Worm (Caenorhabditis elegans): ENCODE results near the gene CC8.3.

The CC8.3 gene

ce11 chrIV:3661117-3661634, 19.1 kb upstream of the CC8.3 start:
- no peak for TF ChIP-seq ztf-29 (GFP tag; IDR thresholded peaks at IDR 0.05)

- TF ChIP-seq med-1 (GFP tag; optimal IDR thresholded peaks at IDR 0.05; ENCODE audit: insufficient read depth) = no peak
- TF ChIP-seq klf-2 (GFP tag; conservative IDR thresholded peaks at IDR 0.05) = no peak
- TF ChIP-seq cog-1 (tag; optimal IDR thresholded peaks at IDR 0.05) = no peak
- no peak for TF ChIP-seq ztf-23 (GFP tag; IDR thresholded peaks at IDR 0.05)
- no peak for TF ChIP-seq flt-1 (GFP tag; IDR thresholded peaks at IDR 0.05)
- TF ChIP-seq ref-1 (GFP tag; conservative IDR thresholded peaks at IDR 0.05) = no peak
- no peak for TF ChIP-seq T22C8.4 (GFP tag; IDR thresholded peaks at IDR 0.05)
- no peak for TF ChIP-seq ztf-29 (GFP tag; IDR thresholded peaks at IDR 0.05)
- TF ChIP-seq tab-1 (GFP tag; IDR thresholded peaks at IDR 0.05) = no peak
Measured at ce11 chrIV:3659951-3660350, 17.9 kb upstream of the CC8.3 start.

ce11 chrIV:3655896-3656295, 13.8 kb upstream of the CC8.3 start:
- TF ChIP-seq ztf-29 (GFP tag; IDR thresholded peaks at IDR 0.05) (no peak), flt-1 (GFP tag; IDR thresholded peaks at IDR 0.05) (no peak), tab-1 (GFP tag; IDR thresholded peaks at IDR 0.05) (no peak), klf-2 (GFP tag; conservative IDR thresholded peaks at IDR 0.05) (no peak), med-1 (GFP tag; optimal IDR thresholded peaks at IDR 0.05; ENCODE audit: insufficient read depth) (no peak), cog-1 (tag; optimal IDR thresholded peaks at IDR 0.05) (no peak), ztf-23 (GFP tag; IDR thresholded peaks at IDR 0.05) (no peak), T22C8.4 (GFP tag; IDR thresholded peaks at IDR 0.05) (no peak), ref-1 (GFP tag; conservative IDR thresholded peaks at IDR 0.05) (no peak)

- TF ChIP-seq ztf-23 (GFP tag; IDR thresholded peaks at IDR 0.05) = no peak
Measured at ce11 chrIV:3654823-3655222, 12.7 kb upstream of the CC8.3 start.

ce11 chrIV:3654214-3654613, 12.1 kb upstream of the CC8.3 start:
- no peak for TF ChIP-seq ref-1 (GFP tag; conservative IDR thresholded peaks at IDR 0.05)
- TF ChIP-seq ztf-29 (GFP tag; IDR thresholded peaks at IDR 0.05) = no peak
- no peak for TF ChIP-seq flt-1 (GFP tag; IDR thresholded peaks at IDR 0.05)
- TF ChIP-seq T22C8.4 (GFP tag; IDR thresholded peaks at IDR 0.05) = no peak
- no peak for TF ChIP-seq klf-2 (GFP tag; conservative IDR thresholded peaks at IDR 0.05)
- no peak for TF ChIP-seq ztf-23 (GFP tag; IDR thresholded peaks at IDR 0.05)
- TF ChIP-seq tab-1 (GFP tag; IDR thresholded peaks at IDR 0.05) = no peak
- TF ChIP-seq med-1 (GFP tag; optimal IDR thresholded peaks at IDR 0.05; ENCODE audit: insufficient read depth) = no peak
- TF ChIP-seq cog-1 (tag; optimal IDR thresholded peaks at IDR 0.05) = no peak

ce11 chrIV:3653420-3653823, 11.3 kb upstream of the CC8.3 start:
- TF ChIP-seq T22C8.4 (GFP tag; IDR thresholded peaks at IDR 0.05) (no peak), tab-1 (GFP tag; IDR thresholded peaks at IDR 0.05) (no peak), ref-1 (GFP tag; conservative IDR thresholded peaks at IDR 0.05) (no peak), cog-1 (tag; optimal IDR thresholded peaks at IDR 0.05) (no peak), ztf-29 (GFP tag; IDR thresholded peaks at IDR 0.05) (no peak), ztf-23 (GFP tag; IDR thresholded peaks at IDR 0.05) (no peak), klf-2 (GFP tag; conservative IDR thresholded peaks at IDR 0.05) (no peak), med-1 (GFP tag; optimal IDR thresholded peaks at IDR 0.05; ENCODE audit: insufficient read depth) (no peak), flt-1 (GFP tag; IDR thresholded peaks at IDR 0.05) (no peak)

ce11 chrIV:3652784-3653383, 10.8 kb upstream of the CC8.3 start:
- TF ChIP-seq tab-1 (GFP tag; IDR thresholded peaks at IDR 0.05) (no peak), ztf-23 (GFP tag; IDR thresholded peaks at IDR 0.05) (no peak), cog-1 (tag; optimal IDR thresholded peaks at IDR 0.05) (no peak), T22C8.4 (GFP tag; IDR thresholded peaks at IDR 0.05) (no peak), ztf-29 (GFP tag; IDR thresholded peaks at IDR 0.05) (no peak), flt-1 (GFP tag; IDR thresholded peaks at IDR 0.05) (no peak), ref-1 (GFP tag; conservative IDR thresholded peaks at IDR 0.05) (no peak)

- TF ChIP-seq flt-1 (GFP tag; IDR thresholded peaks at IDR 0.05) = no peak
- TF ChIP-seq cog-1 (tag; optimal IDR thresholded peaks at IDR 0.05) = no peak
- TF ChIP-seq ref-1 (GFP tag; conservative IDR thresholded peaks at IDR 0.05) = no peak
- TF ChIP-seq ztf-23 (GFP tag; IDR thresholded peaks at IDR 0.05) = no peak
- no peak for TF ChIP-seq med-1 (GFP tag; optimal IDR thresholded peaks at IDR 0.05; ENCODE audit: insufficient read depth)
- no peak for TF ChIP-seq tab-1 (GFP tag; IDR thresholded peaks at IDR 0.05)
- TF ChIP-seq T22C8.4 (GFP tag; IDR thresholded peaks at IDR 0.05) = no peak
- no peak for TF ChIP-seq ztf-29 (GFP tag; IDR thresholded peaks at IDR 0.05)
- TF ChIP-seq klf-2 (GFP tag; conservative IDR thresholded peaks at IDR 0.05) = no peak
Measured at ce11 chrIV:3652223-3652622, 10.1 kb upstream of the CC8.3 start.

- TF ChIP-seq cog-1 (tag; optimal IDR thresholded peaks at IDR 0.05) (no peak), ztf-23 (GFP tag; IDR thresholded peaks at IDR 0.05) (0 out of 2 replicates have a peak, but pooled peaks have one; percentile 27)
Measured at ce11 chrIV:3648634-3649240, 6.6 kb upstream of the CC8.3 start, which contains the start of gene CC8.2. CC8.2 (minus strand) TSS chrIV:3648684.

- TF ChIP-seq flt-1 (GFP tag; IDR thresholded peaks at IDR 0.05) (no peak), ztf-29 (GFP tag; IDR thresholded peaks at IDR 0.05) (no peak)
Measured at ce11 chrIV:3647551-3647950, 5.5 kb upstream of the CC8.3 start.

Data from whole organism, midembryonic.